Worm (Caenorhabditis elegans): ENCODE results near the gene str-136.

The str-136 gene

DNA sequence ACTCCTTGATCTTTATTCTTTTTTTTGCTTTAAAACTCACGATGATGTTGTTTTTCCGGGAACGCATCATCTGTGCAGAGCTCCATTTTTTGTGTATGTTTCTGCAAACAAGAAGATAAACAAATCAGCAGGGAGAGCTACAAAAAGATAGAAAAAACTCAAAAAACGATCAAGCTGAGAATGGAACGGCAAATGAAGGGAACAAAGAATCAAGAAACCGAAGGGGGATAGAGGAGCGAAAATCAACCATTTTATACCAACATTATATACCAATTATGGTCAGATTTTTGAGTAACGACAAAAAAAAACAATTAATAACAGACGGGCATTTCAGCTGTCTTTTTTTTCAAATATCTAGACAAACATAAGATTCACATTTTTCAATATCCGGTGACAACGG lies 6.1 kb upstream of the str-136 start, which contains the start of gene slc-17.5:
TSS of gene slc-17.5 (minus strand) at position 101 of the 400 bp plus-strand sequence.
- TF ChIP-seq unc-62 (GFP tag; optimal IDR thresholded peaks at IDR 0.05 in 1 of 2) (peak in 1 of 2 experiments; percentile 78), unc-62 (tag; optimal IDR thresholded peaks at IDR 0.05) (no peak), ceh-32 (tag; optimal IDR thresholded peaks at IDR 0.05; ENCODE audit: poor library complexity) (no peak)

- TF ChIP-seq hlh-11 (tag; optimal IDR thresholded peaks at IDR 0.05): no peak
- TF ChIP-seq aha-1 (tag): peak; percentile 62
- TF ChIP-seq hlh-30 (tag; optimal IDR thresholded peaks at IDR 0.05; ENCODE audit: insufficient read depth): no peak
- TF ChIP-seq dmd-6 (GFP tag; IDR thresholded peaks at IDR 0.05): peak; percentile 16; the same call in 1 of the 2 replicates
Measured at ce11 chrV:8282933-8283332, 4.2 kb upstream of the str-136 start.

DNA sequence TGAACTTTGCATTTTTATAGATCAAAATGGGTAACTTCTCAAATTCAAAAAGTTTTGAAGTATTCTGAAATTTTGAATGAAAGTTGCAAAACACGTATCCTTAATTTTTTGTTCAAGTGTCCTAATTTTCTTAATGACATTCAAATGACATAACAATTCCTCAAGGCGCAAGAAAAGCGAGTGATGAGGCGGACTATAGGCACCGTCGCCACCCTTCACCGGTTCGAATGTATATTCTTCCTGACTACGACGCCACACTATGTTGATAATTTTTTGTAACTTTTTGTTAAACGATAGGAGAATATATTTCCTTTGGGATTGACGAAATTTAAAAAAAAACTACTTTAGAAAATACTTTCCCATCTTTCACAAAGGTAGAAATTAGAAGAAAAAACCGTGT lies 2.9 kb upstream of the str-136 start:
- TF ChIP-seq aha-1 (tag) (peak; percentile 81), lsy-2 (tag; optimal IDR thresholded peaks at IDR 0.05) (no peak), ztf-7 (tag; optimal IDR thresholded peaks at IDR 0.05) (no peak), ceh-32 (tag; optimal IDR thresholded peaks at IDR 0.05; ENCODE audit: poor library complexity) (no peak)

DNA sequence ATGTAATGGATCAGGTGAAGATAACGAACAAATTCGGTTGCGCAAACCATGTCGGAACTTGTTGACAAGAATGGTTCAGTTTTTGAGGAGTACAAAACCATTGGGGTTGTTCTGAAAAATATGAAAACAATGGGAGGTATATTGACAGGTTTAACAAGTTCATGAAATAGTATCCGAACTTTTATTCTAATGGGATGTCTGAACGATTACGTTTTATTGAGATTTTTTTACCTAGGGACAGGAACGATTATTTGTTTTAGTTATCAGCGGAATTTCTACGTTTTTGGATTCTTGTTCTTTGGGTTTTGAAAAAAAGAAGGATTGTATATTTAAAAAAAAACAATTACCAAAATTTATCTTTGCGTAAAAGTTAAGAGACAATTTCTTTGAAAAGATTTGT lies 2.0 kb upstream of the str-136 start, which contains the start of gene str-135:
TSS of gene str-135 (minus strand) at position 101 of the 400 bp plus-strand sequence.
- no peak for TF ChIP-seq tra-1 (GFP tag; IDR thresholded peaks at IDR 0.05)
- no peak for TF ChIP-seq ceh-20 (GFP tag; IDR thresholded peaks at IDR 0.05)
- TF ChIP-seq nhr-111 (GFP tag; optimal IDR thresholded peaks at IDR 0.05): no peak
- TF ChIP-seq duxl-1 (tag; optimal IDR thresholded peaks at IDR 0.05; ENCODE audit: poor library complexity): no peak
- no peak for TF ChIP-seq F10B5.3 (tag; optimal IDR thresholded peaks at IDR 0.05)
- TF ChIP-seq spr-3 (GFP tag; optimal IDR thresholded peaks at IDR 0.05): no peak
- no peak for TF ChIP-seq nhr-77 (tag; optimal IDR thresholded peaks at IDR 0.05)
- no peak for TF ChIP-seq nhr-25 (tag; optimal IDR thresholded peaks at IDR 0.05; ENCODE audit: borderline replicate concordance, insufficient read depth)
- TF ChIP-seq D1046.2 (GFP tag; IDR thresholded peaks at IDR 0.05): no peak
- no peak for TF ChIP-seq T20F7.1 (GFP tag; optimal IDR thresholded peaks at IDR 0.05)
- no peak for TF ChIP-seq gei-8 (GFP tag; optimal IDR thresholded peaks at IDR 0.05)
- TF ChIP-seq daf-16 (GFP tag; optimal IDR thresholded peaks at IDR 0.05): no peak
- TF ChIP-seq daf-16 (tag; optimal IDR thresholded peaks at IDR 0.05): no peak
- no peak for TF ChIP-seq dve-1 (tag; optimal IDR thresholded peaks at IDR 0.05; ENCODE audit: insufficient read depth)
- TF ChIP-seq ama-1 (optimal IDR thresholded peaks at IDR 0.05): no peak
- no peak for TF ChIP-seq ceh-28 (tag; optimal IDR thresholded peaks at IDR 0.05)
- no peak for TF ChIP-seq cey-2 (tag; optimal IDR thresholded peaks at IDR 0.05; ENCODE audit: borderline replicate concordance, insufficient read depth)
- TF ChIP-seq Y75B8A.6 (GFP tag; IDR thresholded peaks at IDR 0.05): no peak

DNA sequence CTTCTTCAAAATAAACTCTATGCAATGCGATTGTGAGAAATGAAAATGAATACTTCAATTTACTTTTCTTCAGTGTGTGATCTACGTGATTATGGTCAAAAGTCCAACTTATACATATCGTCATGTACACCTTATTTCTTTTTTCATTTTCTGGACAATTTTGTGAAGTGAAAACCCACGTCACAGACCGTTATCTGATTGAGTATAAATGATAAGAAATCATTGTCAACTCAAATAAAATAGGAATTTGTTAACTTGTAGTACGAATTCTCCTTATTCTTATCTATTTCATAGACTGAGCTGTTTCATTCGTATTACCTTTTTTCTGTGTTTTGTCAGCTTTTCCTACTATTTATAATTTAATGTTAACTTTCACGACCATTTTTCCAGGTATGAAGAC lies 6.7 kb downstream of the str-136 start, which contains the start of gene asp-5:
TSS of gene asp-5 (plus strand) at position 391 of the 400 bp plus-strand sequence.
- TF ChIP-seq daf-12 (tag; optimal IDR thresholded peaks at IDR 0.05) (no peak), aha-1 (tag) (peak; percentile 69), mdt-29 (GFP tag; IDR thresholded peaks at IDR 0.05) (no peak), F44E2.7 (GFP tag; IDR thresholded peaks at IDR 0.05) (no peak), Y75B8A.6 (GFP tag; IDR thresholded peaks at IDR 0.05) (no peak), dmd-6 (GFP tag; IDR thresholded peaks at IDR 0.05) (peak; percentile 26; the same call in 1 of the 2 replicates), dve-1 (tag; optimal IDR thresholded peaks at IDR 0.05; ENCODE audit: insufficient read depth) (peak; percentile 59), zip-11 (GFP tag; IDR thresholded peaks at IDR 0.05) (no peak), spr-3 (GFP tag; optimal IDR thresholded peaks at IDR 0.05) (no peak), duxl-1 (tag; optimal IDR thresholded peaks at IDR 0.05; ENCODE audit: poor library complexity) (no peak), hlh-11 (tag; optimal IDR thresholded peaks at IDR 0.05) (peak; percentile 41), Y48G9A.11 (GFP tag; IDR thresholded peaks at IDR 0.05) (no peak), sdz-12 (GFP tag; optimal IDR thresholded peaks at IDR 0.05) (no peak), pqm-1 (tag; optimal IDR thresholded peaks at IDR 0.05) (peak; percentile 71), nhr-28 (tag; optimal IDR thresholded peaks at IDR 0.05) (peak; percentile 57), zip-2 (tag; optimal IDR thresholded peaks at IDR 0.05) (no peak), ces-1 (GFP tag; optimal IDR thresholded peaks at IDR 0.05) (no peak), ZK337.2 (GFP tag; IDR thresholded peaks at IDR 0.05) (no peak), snpc-1.2 (GFP tag; IDR thresholded peaks at IDR 0.05) (no peak), gei-8 (GFP tag; optimal IDR thresholded peaks at IDR 0.05) (no peak), ZK546.5 (tag; optimal IDR thresholded peaks at IDR 0.05) (no peak), nhr-6 (tag; optimal IDR thresholded peaks at IDR 0.05) (no peak), hif-1 (tag; optimal IDR thresholded peaks at IDR 0.05) (no peak), nhr-77 (tag; optimal IDR thresholded peaks at IDR 0.05) (peak; percentile 42), F10B5.3 (tag; optimal IDR thresholded peaks at IDR 0.05) (no peak), daf-16 (GFP tag; optimal IDR thresholded peaks at IDR 0.05) (no peak), daf-16 (tag; optimal IDR thresholded peaks at IDR 0.05) (peak; percentile 62)

Measured in whole organism, L4 larva.